Fruit fly (Drosophila melanogaster) whole organism, prepupa: Measurements from ENCODE around the gene alt.

Experiments
- CG10669 ChIP-seq: fragments of 200-800 bp; sonication (Bioruptor generic); optimal IDR thresholded peaks from 3 replicates; lab custom pipeline; 2018; ENCODE audit warnings: missing biosample characterization, mild to moderate bottlenecking, missing genetic modification characterization, moderate library complexity
- CG16779 ChIP-seq: fragments of 200-800 bp; sonication (Bioruptor generic); optimal IDR thresholded peaks from 3 replicates; lab custom pipeline; 2017; ENCODE audit warnings: missing biosample characterization, mild to moderate bottlenecking, missing genetic modification characterization
- CG6792 ChIP-seq: fragments of 200-800 bp; sonication (Bioruptor generic); optimal IDR thresholded peaks from 3 replicates; lab custom pipeline; 2016; ENCODE audit warnings: missing biosample characterization, missing genetic modification characterization
- CG8119 ChIP-seq: fragments of 200-800 bp; sonication (Bioruptor generic); IDR thresholded peaks from 3 replicates; pipeline ENCODE4 v1.3.6; 2022; ENCODE audit warnings: missing biosample characterization, missing genetic modification characterization
- acj6 ChIP-seq: fragments of 200-800 bp; sonication (Bioruptor generic); optimal IDR thresholded peaks from 3 replicates; lab custom pipeline; 2016; ENCODE audit warnings: missing biosample characterization, missing genetic modification characterization
- fd85E ChIP-seq: fragments of 200-800 bp; sonication (Bioruptor generic); optimal IDR thresholded peaks from 3 replicates; lab custom pipeline; 2016; ENCODE audit warnings: missing biosample characterization, missing genetic modification characterization
- vri ChIP-seq: fragments of 200-800 bp; sonication (Bioruptor generic); optimal IDR thresholded peaks from 3 replicates; lab custom pipeline; 2016; ENCODE audit warnings: missing biosample characterization, mild to moderate bottlenecking, missing genetic modification characterization

dm6 chr3R:17703024-17703690 is 20.8 kb upstream of the alt start:
- TF ChIP-seq acj6 (peak; percentile 96), CG16779 (peak; percentile 89), CG10669 (GFP tag; lab: Kevin White, UChicago) (peak; percentile 96), CG8119 (peak; percentile 97), CG6792 (peak; percentile 95), vri (GFP tag; lab: Kevin White, UChicago) (peak; percentile 67), fd85E (peak; percentile 79)
